Worm (Caenorhabditis elegans) whole organism, midembryonic: ENCODE data around the gene cnnm-5.

ENCODE experiments used
- cog-1 ChIP-seq: sonication (generic microtip); optimal IDR thresholded peaks from 2 replicates; lab custom pipeline; 2016; ENCODE audit warnings: missing genetic modification characterization, missing compliant biosample characterization
- flt-1 ChIP-seq: fragments of 200-800 bp; sonication (Bioruptor generic); IDR thresholded peaks from 2 replicates; pipeline ENCODE4 v1.3.6; 2022; ENCODE audit warnings: missing genetic modification characterization, missing compliant biosample characterization
- med-1 ChIP-seq: sonication (generic microtip); optimal IDR thresholded peaks from 2 replicates; lab custom pipeline; 2017; ENCODE audit warnings: missing genetic modification characterization, mild to moderate bottlenecking, missing compliant biosample characterization, antibody characterized with exemption, missing genetic modification reagents; ENCODE audit not compliant: insufficient read depth

DNA sequence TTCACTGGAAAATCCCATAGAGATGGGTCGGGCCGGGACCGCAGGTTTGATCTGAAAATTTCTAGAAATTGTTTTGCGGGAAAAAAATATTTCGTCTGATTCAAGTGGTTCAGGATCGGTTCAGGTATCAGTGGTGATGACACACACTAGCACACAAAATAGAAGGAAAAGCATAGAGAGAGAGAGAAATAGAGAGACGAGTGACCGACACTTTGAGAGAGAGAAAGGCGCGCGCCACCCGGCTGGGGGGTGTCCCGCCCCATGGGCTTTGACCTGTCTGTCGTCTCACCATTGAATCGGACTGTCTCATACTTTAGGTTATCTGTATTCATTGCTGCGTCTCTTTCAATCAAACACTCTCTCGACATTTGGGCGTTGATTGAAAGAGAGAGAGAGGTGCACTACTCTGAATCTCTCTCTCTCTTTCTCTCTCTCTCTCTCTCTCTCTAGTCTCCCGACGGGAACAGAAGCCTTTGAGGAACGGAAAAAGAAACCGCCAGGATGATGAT, 42.5 kb downstream of the cnnm-5 start, which contains the start of gene acy-3:
- TF ChIP-seq flt-1 (GFP tag; lab: Robert Waterston, UW) (no peak), cog-1 (tag; lab: Kevin White, UChicago) (no peak), med-1 (GFP tag; lab: Kevin White, UChicago) (no peak)
